Fruit fly (Drosophila melanogaster): ENCODE results near the gene CG2861.

CG2861 gene

DNA sequence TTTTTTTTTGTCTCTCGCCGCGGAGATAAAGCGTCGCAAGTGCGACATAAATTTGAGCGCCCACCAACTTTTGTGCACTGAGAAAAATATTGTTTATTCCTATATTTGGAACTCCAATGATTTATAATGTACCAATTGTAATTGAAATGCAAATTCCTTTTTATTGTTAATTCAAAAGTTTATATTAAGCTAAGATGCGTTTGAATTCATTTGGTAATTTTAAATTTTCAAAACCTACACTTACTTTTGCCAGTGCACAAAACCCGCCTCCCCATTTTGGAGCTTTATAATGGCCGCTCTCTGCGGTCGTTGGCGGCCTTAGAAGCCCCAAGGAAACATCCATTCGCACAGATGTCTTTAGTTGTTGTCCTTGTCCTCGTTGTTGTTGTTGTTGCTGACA is 42.4 kb downstream of the CG2861 start (continued):
- TF ChIP-seq Oli (tag; optimal IDR thresholded peaks at IDR 0.05) (peak; percentile 13), CG11723 (GFP tag; optimal IDR thresholded peaks at IDR 0.05) (no peak), Tbp (GFP tag; optimal IDR thresholded peaks at IDR 0.05) (no peak), peb (GFP tag; IDR thresholded peaks at IDR 0.05) (no peak), prd (optimal IDR thresholded peaks at IDR 0.05) (no peak), prd (GFP tag; IDR thresholded peaks at IDR 0.05) (no peak), CG4404 (GFP tag; IDR thresholded peaks at IDR 0.05) (no peak), CG11247 (GFP tag; IDR thresholded peaks at IDR 0.05) (no peak), Jarid2 (GFP tag; optimal IDR thresholded peaks at IDR 0.05) (no peak), fd64A (GFP tag; optimal IDR thresholded peaks at IDR 0.05) (no peak), Ssrp (tag; optimal IDR thresholded peaks at IDR 0.05) (no peak), CG10431 (GFP tag; optimal IDR thresholded peaks at IDR 0.05) (no peak), HLH54F (GFP tag; optimal IDR thresholded peaks at IDR 0.05) (no peak), Oaz (GFP tag; IDR thresholded peaks at IDR 0.05) (no peak), shn (GFP tag; optimal IDR thresholded peaks at IDR 0.05) (no peak), CG18011 (GFP tag; optimal IDR thresholded peaks at IDR 0.05) (no peak), tup (GFP tag; optimal IDR thresholded peaks at IDR 0.05) (no peak), ssp (GFP tag; IDR thresholded peaks at IDR 0.05) (no peak), lola (GFP tag; optimal IDR thresholded peaks at IDR 0.05) (no peak), dpn (GFP tag; optimal IDR thresholded peaks at IDR 0.05) (peak in 1 of 2 experiments; percentile 8), Stat92E (GFP tag; optimal IDR thresholded peaks at IDR 0.05) (no peak), CG31441 (GFP tag; IDR thresholded peaks at IDR 0.05) (peak; percentile 45), CG10565 (GFP tag; optimal IDR thresholded peaks at IDR 0.05) (no peak), az2 (GFP tag; optimal IDR thresholded peaks at IDR 0.05) (no peak), gsb-n (tag; optimal IDR thresholded peaks at IDR 0.05) (no peak), Deaf1 (tag; optimal IDR thresholded peaks at IDR 0.05) (peak; percentile 5), CG6689 (GFP tag; IDR thresholded peaks at IDR 0.05) (no peak), Adf1 (GFP tag; IDR thresholded peaks at IDR 0.05) (no peak), hbn (GFP tag; IDR thresholded peaks at IDR 0.05; ENCODE audit: partially characterized antibody) (no peak), grn (GFP tag; optimal IDR thresholded peaks at IDR 0.05) (no peak), Dll (GFP tag; IDR thresholded peaks at IDR 0.05; ENCODE audit: partially characterized antibody) (no peak), phol (tag; optimal IDR thresholded peaks at IDR 0.05) (peak; percentile 35), CG3838 (GFP tag; optimal IDR thresholded peaks at IDR 0.05) (no peak), Poxn (GFP tag; IDR thresholded peaks at IDR 0.05) (no peak), MESR4 (GFP tag; optimal IDR thresholded peaks at IDR 0.05) (no peak), CG8478 (optimal IDR thresholded peaks at IDR 0.05) (no peak), CG1603 (tag; optimal IDR thresholded peaks at IDR 0.05) (no peak), CG17385 (GFP tag; optimal IDR thresholded peaks at IDR 0.05) (peak; percentile 24), CG33213 (GFP tag; optimal IDR thresholded peaks at IDR 0.05) (no peak), Ada2b (GFP tag; IDR thresholded peaks at IDR 0.05) (peak; percentile 21; the same call in 1 of the 2 replicates), grau (tag; optimal IDR thresholded peaks at IDR 0.05) (peak; percentile 43), nmo (GFP tag; optimal IDR thresholded peaks at IDR 0.05) (peak; percentile 30), CG8924 (tag; optimal IDR thresholded peaks at IDR 0.05) (peak; percentile 23), CG17359 (tag; optimal IDR thresholded peaks at IDR 0.05) (peak; percentile 39), CG13624 (GFP tag; optimal IDR thresholded peaks at IDR 0.05) (no peak), Sry-δ (GFP tag; optimal IDR thresholded peaks at IDR 0.05) (no peak), Gsc (GFP tag; IDR thresholded peaks at IDR 0.05) (no peak), fu2 (GFP tag; optimal IDR thresholded peaks at IDR 0.05) (no peak), CG12236 (GFP tag; optimal IDR thresholded peaks at IDR 0.05) (no peak), Mrtf (GFP tag; IDR thresholded peaks at IDR 0.05) (peak; percentile 22; the same call in 1 of the 3 replicates), CG8089 (GFP tag; optimal IDR thresholded peaks at IDR 0.05) (no peak), gro (GFP tag; optimal IDR thresholded peaks at IDR 0.05) (no peak)
